Fruit fly (Drosophila melanogaster): Measurements from ENCODE around the gene CG12541.

Gene CG12541

dm6 chrX:6985182-6985851 is 80.5 kb downstream of the CG12541 start (continued):
- TF ChIP-seq CG4854 (GFP tag; optimal IDR thresholded peaks at IDR 0.05) (peak; percentile 50), jing (GFP tag; optimal IDR thresholded peaks at IDR 0.05) (peak; percentile 44), HLH54F (GFP tag; optimal IDR thresholded peaks at IDR 0.05) (peak; percentile 40), tna (GFP tag; IDR thresholded peaks at IDR 0.05; ENCODE audit: partially characterized antibody) (peak; percentile 49; the same call in 1 of the 2 replicates), gcm2 (GFP tag; optimal IDR thresholded peaks at IDR 0.05) (peak; percentile 57), CG6813 (GFP tag; optimal IDR thresholded peaks at IDR 0.05) (peak; percentile 68), vnd (GFP tag; IDR thresholded peaks at IDR 0.05; ENCODE audit: partially characterized antibody) (no peak), Usf (GFP tag; optimal IDR thresholded peaks at IDR 0.05) (peak; percentile 72), unpg (GFP tag; optimal IDR thresholded peaks at IDR 0.05) (peak; percentile 82), chif (GFP tag; optimal IDR thresholded peaks at IDR 0.05) (peak; percentile 81 to 90)

- TF ChIP-seq bbx (GFP tag; IDR thresholded peaks at IDR 0.05; ENCODE audit: partially characterized antibody): peak; percentile 54
- peak; percentile 9 to 26 for TF ChIP-seq Trl (optimal IDR thresholded peaks at IDR 0.05)
- no peak for TF ChIP-seq Trl (GFP tag; optimal IDR thresholded peaks at IDR 0.05)
- peak; percentile 7 for TF ChIP-seq CG7839 (tag; optimal IDR thresholded peaks at IDR 0.05)
- peak in 1 of 2 experiments; percentile 42 for TF ChIP-seq bsh (GFP tag; optimal IDR thresholded peaks at IDR 0.05)
- TF ChIP-seq kni (GFP tag; optimal IDR thresholded peaks at IDR 0.05): peak; percentile 49
- no peak for TF ChIP-seq CG3407 (GFP tag; optimal IDR thresholded peaks at IDR 0.05)
- TF ChIP-seq row (GFP tag; IDR thresholded peaks at IDR 0.05): peak; percentile 44; the same call in 2 of the 3 replicates
- TF ChIP-seq CG9727 (GFP tag; optimal IDR thresholded peaks at IDR 0.05): peak; percentile 50
- TF ChIP-seq prd (optimal IDR thresholded peaks at IDR 0.05): no peak
- peak; percentile 36; the same call in 2 of the 3 replicates for TF ChIP-seq prd (GFP tag; IDR thresholded peaks at IDR 0.05)
- peak; percentile 28; the same call in 1 of the 2 replicates for TF ChIP-seq HLH3B (GFP tag; IDR thresholded peaks at IDR 0.05)
- TF ChIP-seq grau (tag; optimal IDR thresholded peaks at IDR 0.05): peak; percentile 4
- no peak for TF ChIP-seq lab (GFP tag; optimal IDR thresholded peaks at IDR 0.05)
- peak; percentile 44 for TF ChIP-seq CG15696 (tag; optimal IDR thresholded peaks at IDR 0.05)
- TF ChIP-seq dmrt11E (tag; optimal IDR thresholded peaks at IDR 0.05): peak; percentile 64
- 0 out of 2 replicates have a peak, but pooled peaks have one; percentile 20 for TF ChIP-seq E2f1 (GFP tag; IDR thresholded peaks at IDR 0.05)
- TF ChIP-seq CG33557 (GFP tag; optimal IDR thresholded peaks at IDR 0.05): no peak
- peak; percentile 1 for TF ChIP-seq CG8388 (GFP tag; optimal IDR thresholded peaks at IDR 0.05)
- 0 out of 3 replicates have a peak, but pooled peaks have one; percentile 14 for TF ChIP-seq CG16813 (GFP tag; IDR thresholded peaks at IDR 0.05; ENCODE audit: partially characterized antibody)
- TF ChIP-seq CG18262 (tag; optimal IDR thresholded peaks at IDR 0.05): peak; percentile 50
- TF ChIP-seq rib (GFP tag; IDR thresholded peaks at IDR 0.05): peak; percentile 11; the same call in 1 of the 2 replicates
- peak; percentile 48 for TF ChIP-seq pfk (GFP tag; optimal IDR thresholded peaks at IDR 0.05)
- peak; percentile 13 for TF ChIP-seq sens (GFP tag)
- no peak for TF ChIP-seq ab (GFP tag; optimal IDR thresholded peaks at IDR 0.05)
- peak; percentile 27 for TF ChIP-seq nmo (GFP tag; optimal IDR thresholded peaks at IDR 0.05)
- TF ChIP-seq CG8924 (tag; optimal IDR thresholded peaks at IDR 0.05): peak; percentile 8
- TF ChIP-seq CG30403 (GFP tag; optimal IDR thresholded peaks at IDR 0.05): peak; percentile 15
- TF ChIP-seq vnd (GFP tag; IDR thresholded peaks at IDR 0.05; ENCODE audit: partially characterized antibody): no peak
- TF ChIP-seq CG2678 (tag; optimal IDR thresholded peaks at IDR 0.05): peak; percentile 36
- peak; percentile 67 for TF ChIP-seq zf30C (GFP tag; optimal IDR thresholded peaks at IDR 0.05)
- TF ChIP-seq CG2116 (GFP tag; optimal IDR thresholded peaks at IDR 0.05): no peak
- TF ChIP-seq CG8359 (GFP tag; optimal IDR thresholded peaks at IDR 0.05; ENCODE audit: borderline replicate concordance): no peak
- TF ChIP-seq CG1832 (GFP tag; optimal IDR thresholded peaks at IDR 0.05): peak; percentile 16
- TF ChIP-seq Adf1 (GFP tag; IDR thresholded peaks at IDR 0.05): no peak
- TF ChIP-seq vvl (GFP tag; IDR thresholded peaks at IDR 0.05): 0 out of 2 replicates have a peak, but pooled peaks have one; percentile 8
These were observed 82.1 kb downstream of the CG12541 start for dm6 chrX:6983500-6984320.

Data from whole organism, embryonic.